Worm (Caenorhabditis elegans) whole organism, early embryonic: ENCODE data around the gene ugt-9.

Experiments used
- B0310.2 ChIP-seq: sonication (generic microtip); optimal IDR thresholded peaks from 2 replicates; lab custom pipeline; 2016; ENCODE audit warnings: mild to moderate bottlenecking, missing genetic modification characterization, missing compliant biosample characterization
- F13C5.2 ChIP-seq: sonication (generic microtip); optimal IDR thresholded peaks from 2 replicates; lab custom pipeline; 2017; ENCODE audit warnings: mild to moderate bottlenecking, missing genetic modification characterization, inconsistent platforms, missing compliant biosample characterization
- ama-1 ChIP-seq: fragments of 150-350 bp; optimal IDR thresholded peaks from 2 replicates; lab custom pipeline; 2014
- ets-7 ChIP-seq: sonication (generic microtip); optimal IDR thresholded peaks from 2 replicates; lab custom pipeline; 2016; ENCODE audit warnings: missing genotype, missing genetic modification characterization, missing compliant biosample characterization
- flt-1 ChIP-seq: fragments of 200-800 bp; sonication (Bioruptor generic); IDR thresholded peaks from 2 replicates; pipeline ENCODE4 v1.3.6; 2022; ENCODE audit warnings: missing genetic modification characterization, missing compliant biosample characterization
- hmg-4 ChIP-seq: fragments of 200-800 bp; sonication (Bioruptor generic); optimal IDR thresholded peaks from 2 replicates; lab custom pipeline; 2018; ENCODE audit warnings: mild to moderate bottlenecking, missing genetic modification characterization, missing compliant biosample characterization
- hnd-1 ChIP-seq: sonication (generic microtip); optimal IDR thresholded peaks from 2 replicates; lab custom pipeline; 2016; ENCODE audit warnings: missing genetic modification characterization, missing compliant biosample characterization
- pes-1 ChIP-seq: fragments of 200-800 bp; sonication (Bioruptor generic); IDR thresholded peaks from 2 replicates; pipeline ENCODE4 v1.3.6; 2022; ENCODE audit warnings: missing genetic modification reagents, missing genetic modification characterization, missing compliant biosample characterization
- scrt-1 ChIP-seq: fragments of 200-800 bp; sonication (Bioruptor generic); IDR thresholded peaks from 2 replicates; pipeline ENCODE4 v1.3.6; 2022; ENCODE audit warnings: missing genetic modification characterization, missing compliant biosample characterization
- sea-1 ChIP-seq: fragments of 200-800 bp; sonication (Bioruptor generic); conservative IDR thresholded peaks from 2 replicates; pipeline ENCODE4 v1.3.6; 2022; ENCODE audit warnings: missing genetic modification characterization, missing compliant biosample characterization
- tra-4 ChIP-seq: sonication (generic microtip); optimal IDR thresholded peaks from 2 replicates; lab custom pipeline; 2017; ENCODE audit warnings: missing genetic modification characterization, missing compliant biosample characterization

DNA sequence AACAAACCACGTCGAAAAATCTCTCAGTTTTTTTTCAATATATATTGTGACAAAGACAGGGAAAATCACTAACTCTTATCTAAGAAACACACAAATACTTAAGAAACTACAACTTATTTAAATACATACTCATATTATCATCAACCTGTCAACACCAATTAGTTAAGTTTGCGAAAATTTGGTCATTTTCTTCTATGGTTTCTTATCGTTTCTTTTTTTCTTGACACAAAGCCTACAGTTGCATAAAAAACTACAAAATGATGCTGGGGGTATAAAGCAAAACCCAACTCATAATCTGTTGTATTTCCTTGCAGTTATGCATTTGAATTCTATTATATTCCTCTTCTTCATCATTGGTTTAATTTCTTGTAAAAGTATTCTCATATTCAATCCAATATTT, 5.2 kb downstream of the ugt-9 start, which contains the start of gene ugt-67:
- TF ChIP-seq pes-1 (GFP tag; lab: Robert Waterston, UW) (no peak), flt-1 (no peak), B0310.2 (tag; lab: Kevin White, UChicago) (no peak), ama-1 (no peak), F13C5.2 (tag; lab: Kevin White, UChicago) (no peak), ets-7 (tag; lab: Kevin White, UChicago) (no peak), hnd-1 (tag; lab: Kevin White, UChicago) (no peak), hmg-4 (no peak), tra-4 (no peak), scrt-1 (no peak), sea-1 (GFP tag; lab: Robert Waterston, UW) (no peak)
